Worm (Caenorhabditis elegans): Measurements from ENCODE around the gene T12G3.11.

ce11 chrIV:12043054-12043453, 13.5 kb upstream of the T12G3.11 start:
- TF ChIP-seq ceh-27 (GFP tag; optimal IDR thresholded peaks at IDR 0.05): no peak
- no peak for TF ChIP-seq egl-18 (GFP tag; IDR thresholded peaks at IDR 0.05)
- no peak for TF ChIP-seq ama-1 (optimal IDR thresholded peaks at IDR 0.05)
- no peak for TF ChIP-seq ama-1 (GFP tag; optimal IDR thresholded peaks at IDR 0.05)

Measured in whole organism, young adult.